Fruit fly (Drosophila melanogaster): ENCODE results near the gene shep.
A peak's percentile ranks its signal among the peaks of the same experiment; 100 is the strongest.

shep gene

DNA sequence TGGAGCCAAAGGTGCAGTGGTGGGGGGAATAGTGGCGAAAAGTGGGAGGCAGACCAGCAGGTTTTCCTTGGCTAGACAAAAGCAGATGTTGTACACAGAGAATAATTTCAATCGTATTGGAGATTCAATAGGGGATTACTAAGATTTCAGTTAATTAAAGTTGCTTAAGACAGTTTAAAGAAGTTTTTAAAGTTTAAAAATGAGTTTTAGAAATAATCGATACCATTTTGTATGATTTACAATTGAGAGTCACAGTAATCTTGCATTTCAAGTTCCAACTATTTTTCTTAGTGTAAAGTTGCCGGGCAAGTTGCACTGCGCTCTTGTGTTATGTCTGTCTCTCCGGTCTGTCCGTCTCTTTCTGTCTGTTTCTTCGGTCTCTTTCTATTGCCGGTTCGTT lies 28.9 kb downstream of the shep start (continued):
- TF ChIP-seq CG1603 (tag; optimal IDR thresholded peaks at IDR 0.05) (peak; percentile 30), gt (GFP tag; IDR thresholded peaks at IDR 0.05) (0 out of 2 replicates have a peak, but pooled peaks have one; percentile 24), Pdp1 (GFP tag; optimal IDR thresholded peaks at IDR 0.05) (no peak), ERR (GFP tag; optimal IDR thresholded peaks at IDR 0.05) (no peak), CG15601 (tag; optimal IDR thresholded peaks at IDR 0.05) (peak; percentile 53), sisA (GFP tag; IDR thresholded peaks at IDR 0.05) (peak; percentile 76), ttk (GFP tag; IDR thresholded peaks at IDR 0.05) (peak; percentile 52), CG18599 (GFP tag; optimal IDR thresholded peaks at IDR 0.05) (peak; percentile 36), CG7786 (GFP tag; optimal IDR thresholded peaks at IDR 0.05) (peak; percentile 26), chn (GFP tag; optimal IDR thresholded peaks at IDR 0.05) (no peak), CG31441 (GFP tag; IDR thresholded peaks at IDR 0.05) (peak; percentile 72), CG18262 (tag; optimal IDR thresholded peaks at IDR 0.05) (peak; percentile 24), pzg (GFP tag; optimal IDR thresholded peaks at IDR 0.05) (no peak), CG17328 (GFP tag; IDR thresholded peaks at IDR 0.05) (peak; percentile 61), CG5953 (GFP tag; IDR thresholded peaks at IDR 0.05) (peak; percentile 69), Ets65A (GFP tag) (peak; percentile 41), Mrtf (GFP tag; IDR thresholded peaks at IDR 0.05) (peak; percentile 16; the same call in 1 of the 3 replicates), hkb (optimal IDR thresholded peaks at IDR 0.05) (no peak), hkb (GFP tag; IDR thresholded peaks at IDR 0.05) (peak; percentile 74), lab (GFP tag; optimal IDR thresholded peaks at IDR 0.05) (peak; percentile 48), CG18011 (GFP tag; optimal IDR thresholded peaks at IDR 0.05) (no peak), crol (GFP tag; IDR thresholded peaks at IDR 0.05) (no peak), CG34422 (GFP tag; IDR thresholded peaks at IDR 0.05) (0 out of 3 replicates have a peak, but pooled peaks have one; percentile 46), nerfin-1 (tag; optimal IDR thresholded peaks at IDR 0.05) (peak; percentile 74), CG16863 (GFP tag; optimal IDR thresholded peaks at IDR 0.05) (peak; percentile 22), Atf6 (GFP tag; IDR thresholded peaks at IDR 0.05) (no peak), tll (GFP tag; optimal IDR thresholded peaks at IDR 0.05) (no peak), CG16813 (GFP tag; IDR thresholded peaks at IDR 0.05; ENCODE audit: partially characterized antibody) (no peak), CG1529 (GFP tag; optimal IDR thresholded peaks at IDR 0.05) (peak; percentile 39), CG12391 (tag; optimal IDR thresholded peaks at IDR 0.05) (peak; percentile 53), CG13424 (tag; optimal IDR thresholded peaks at IDR 0.05) (peak; percentile 77), Ptx1 (GFP tag; IDR thresholded peaks at IDR 0.05) (peak; percentile 78), CG8359 (GFP tag; optimal IDR thresholded peaks at IDR 0.05; ENCODE audit: borderline replicate concordance) (peak; percentile 47), CG4707 (GFP tag; optimal IDR thresholded peaks at IDR 0.05) (no peak), CG14050 (GFP tag; IDR thresholded peaks at IDR 0.05) (peak; percentile 65), btn (GFP tag; optimal IDR thresholded peaks at IDR 0.05) (peak; percentile 47), dysf (GFP tag; IDR thresholded peaks at IDR 0.05) (peak; percentile 63; the same call in 2 of the 3 replicates), CG2678 (tag; optimal IDR thresholded peaks at IDR 0.05) (peak; percentile 82), ind (GFP tag; optimal IDR thresholded peaks at IDR 0.05) (peak; percentile 47), CG18619 (GFP tag; optimal IDR thresholded peaks at IDR 0.05) (peak; percentile 5), klu (GFP tag; IDR thresholded peaks at IDR 0.05) (0 out of 2 replicates have a peak, but pooled peaks have one; percentile 17), Med (GFP tag) (no peak), CG14667 (GFP tag; IDR thresholded peaks at IDR 0.05) (0 out of 2 replicates have a peak, but pooled peaks have one; percentile 31), bsh (GFP tag; optimal IDR thresholded peaks at IDR 0.05) (peak; percentile 72 to 92), CG32767 (GFP tag; IDR thresholded peaks at IDR 0.05) (peak; percentile 42; the same call in 1 of the 2 replicates), CG9437 (GFP tag; optimal IDR thresholded peaks at IDR 0.05) (peak; percentile 52), Lhr (GFP tag; optimal IDR thresholded peaks at IDR 0.05) (no peak), D19B (GFP tag; optimal IDR thresholded peaks at IDR 0.05) (no peak), az2 (GFP tag; optimal IDR thresholded peaks at IDR 0.05) (peak; percentile 41), unpg (GFP tag; optimal IDR thresholded peaks at IDR 0.05) (peak; percentile 44)

Measured in whole organism, embryonic.